Fruit fly (Drosophila melanogaster) whole organism, embryonic: Measurements from ENCODE around the gene CG10470.

Experiments
- Atf-2 ChIP-seq: fragments of 200-800 bp; sonication (Bioruptor generic); optimal IDR thresholded peaks from 2 replicates; lab custom pipeline; 2016; ENCODE audit warnings: missing biosample characterization, missing genetic modification characterization
- Bteb2 ChIP-seq: fragments of 200-800 bp; sonication (Bioruptor generic); optimal IDR thresholded peaks from 2 replicates; lab custom pipeline; 2016; ENCODE audit warnings: missing biosample characterization, missing genetic modification characterization
- CG10543 ChIP-seq: fragments of 200-800 bp; sonication (Bioruptor generic); optimal IDR thresholded peaks from 3 replicates; lab custom pipeline; 2017; ENCODE audit warnings: missing biosample characterization, mild to moderate bottlenecking, missing genetic modification characterization, moderate library complexity
- CG11696 ChIP-seq: fragments of 200-800 bp; sonication (Bioruptor generic); IDR thresholded peaks from 2 replicates; pipeline ENCODE4 v1.3.6; 2022; ENCODE audit warnings: missing biosample characterization, missing genetic modification characterization
- CG12104 ChIP-seq: fragments of 200-800 bp; sonication (Bioruptor generic); optimal IDR thresholded peaks from 3 replicates; lab custom pipeline; 2016; ENCODE audit warnings: missing biosample characterization, missing genetic modification characterization
- CG12942 ChIP-seq: fragments of 200-800 bp; sonication (Bioruptor generic); optimal IDR thresholded peaks from 3 replicates; lab custom pipeline; 2016; ENCODE audit warnings: missing biosample characterization, missing genetic modification characterization
- CG15479 ChIP-seq: fragments of 200-800 bp; sonication (Bioruptor generic); optimal IDR thresholded peaks from 3 replicates; lab custom pipeline; 2019; ENCODE audit warnings: missing biosample characterization, mild to moderate bottlenecking, missing genetic modification characterization, moderate library complexity
- CG34376 ChIP-seq: fragments of 200-800 bp; sonication (Bioruptor generic); optimal IDR thresholded peaks from 2 replicates; lab custom pipeline; 2018; ENCODE audit warnings: missing biosample characterization, mild to moderate bottlenecking, missing genetic modification characterization
- CG3726 ChIP-seq: fragments of 200-800 bp; sonication (Bioruptor generic); IDR thresholded peaks from 3 replicates; pipeline ENCODE4, ENCODE4 v1.3.6; 2022; ENCODE audit warnings: missing biosample characterization, missing genetic modification characterization
- CG3838 ChIP-seq: fragments of 200-800 bp; sonication (Bioruptor generic); optimal IDR thresholded peaks from 3 replicates; lab custom pipeline; 2016; ENCODE audit warnings: missing biosample characterization, missing genetic modification characterization
- CG3847 ChIP-seq: fragments of 200-800 bp; sonication (Bioruptor generic); IDR thresholded peaks from 2 replicates; pipeline ENCODE4 v1.3.6; 2022; ENCODE audit warnings: missing biosample characterization, missing genetic modification characterization
- CG4820 ChIP-seq: fragments of 200-800 bp; sonication (Bioruptor generic); optimal IDR thresholded peaks from 3 replicates; lab custom pipeline; 2016; ENCODE audit warnings: missing biosample characterization, missing genetic modification characterization
- CG5953 ChIP-seq: fragments of 200-800 bp; sonication (Bioruptor generic); IDR thresholded peaks from 2 replicates; pipeline ENCODE4 v1.3.6; 2022; ENCODE audit warnings: missing biosample characterization, missing genetic modification characterization
- CG6689 ChIP-seq: fragments of 200-800 bp; sonication (Bioruptor generic); IDR thresholded peaks from 2 replicates; pipeline ENCODE4 v1.3.6; 2022; ENCODE audit warnings: missing biosample characterization, missing genetic modification characterization
- CG7372 ChIP-seq: fragments of 200-800 bp; sonication (Bioruptor generic); IDR thresholded peaks from 2 replicates; pipeline ENCODE4 v1.3.6; 2022; ENCODE audit warnings: missing biosample characterization, missing genetic modification characterization
- CG9437 ChIP-seq: fragments of 200-800 bp; sonication (Bioruptor generic); optimal IDR thresholded peaks from 2 replicates; lab custom pipeline; 2018; ENCODE audit warnings: missing biosample characterization, mild to moderate bottlenecking, missing genetic modification characterization
- CrebB ChIP-seq: fragments of 200-800 bp; sonication (Bioruptor generic); optimal IDR thresholded peaks from 3 replicates; lab custom pipeline; 2018; ENCODE audit warnings: missing biosample characterization, mild to moderate bottlenecking, missing genetic modification characterization
- Dad ChIP-seq: fragments of 200-800 bp; sonication (Bioruptor generic); optimal IDR thresholded peaks from 3 replicates; lab custom pipeline; 2016; ENCODE audit warnings: missing biosample characterization, missing genetic modification characterization
- Dip2 ChIP-seq: fragments of 200-800 bp; sonication (Bioruptor generic); IDR thresholded peaks from 2 replicates; pipeline ENCODE4 v1.3.6; 2022; ENCODE audit warnings: missing biosample characterization, missing genetic modification characterization
- Dp ChIP-seq: fragments of 200-800 bp; sonication (Bioruptor generic); optimal IDR thresholded peaks from 2 replicates; lab custom pipeline; 2018; ENCODE audit warnings: missing biosample characterization, mild to moderate bottlenecking, missing genetic modification characterization, moderate library complexity
- H2.0 ChIP-seq: fragments of 200-800 bp; sonication (Bioruptor generic); IDR thresholded peaks from 2 replicates; pipeline ENCODE4 v1.3.6; 2022; ENCODE audit warnings: missing biosample characterization, missing genetic modification characterization
- HLH4C ChIP-seq: fragments of 200-800 bp; sonication (Bioruptor generic); IDR thresholded peaks from 3 replicates; pipeline ENCODE4 v1.3.6; 2022; ENCODE audit warnings: missing biosample characterization, missing genetic modification characterization; ENCODE audit not compliant: partially characterized antibody
- HmgZ ChIP-seq: fragments of 200-800 bp; sonication (Bioruptor generic); optimal IDR thresholded peaks from 2 replicates; lab custom pipeline; 2018; ENCODE audit warnings: missing biosample characterization, mild to moderate bottlenecking, missing genetic modification characterization
- Hmx ChIP-seq: fragments of 200-800 bp; sonication (Bioruptor generic); optimal IDR thresholded peaks from 2 replicates; lab custom pipeline; 2016; ENCODE audit warnings: missing biosample characterization, missing genetic modification characterization
- Jarid2 ChIP-seq: fragments of 200-800 bp; sonication (Bioruptor generic); optimal IDR thresholded peaks from 3 replicates; lab custom pipeline; 2017; ENCODE audit warnings: mild to moderate bottlenecking, missing biosample characterization, missing genetic modification reagents, missing genetic modification characterization
- Kr ChIP-seq: fragments of 200-800 bp; sonication (Bioruptor generic); optimal IDR thresholded peaks from 2 replicates; lab custom pipeline; 2017; ENCODE audit warnings: missing biosample characterization, mild to moderate bottlenecking, missing genetic modification characterization
- MBD-R2 ChIP-seq: fragments of 200-800 bp; sonication (Bioruptor generic); IDR thresholded peaks from 2 replicates; pipeline ENCODE4 v1.3.6; 2022; ENCODE audit warnings: missing biosample characterization, missing genetic modification characterization
- Meics ChIP-seq: fragments of 200-800 bp; sonication (Bioruptor generic); optimal IDR thresholded peaks from 2 replicates; lab custom pipeline; 2017; ENCODE audit warnings: missing biosample characterization, mild to moderate bottlenecking, missing genetic modification characterization
- NC2β ChIP-seq: fragments of 200-800 bp; sonication (Bioruptor generic); optimal IDR thresholded peaks from 2 replicates; lab custom pipeline; 2016; ENCODE audit warnings: missing biosample characterization, missing genetic modification characterization
- Spps ChIP-seq: fragments of 200-800 bp; sonication (Bioruptor generic); optimal IDR thresholded peaks from 2 replicates; lab custom pipeline; 2018; ENCODE audit warnings: missing biosample characterization, mild to moderate bottlenecking, missing genetic modification characterization
- Tbp ChIP-seq: fragments of >200 bp; optimal IDR thresholded peaks from 2 replicates; lab custom pipeline; 2018; ENCODE audit warnings: missing biosample characterization, missing genetic modification characterization
- Vsx1 ChIP-seq: fragments of 200-800 bp; sonication (Bioruptor generic); optimal IDR thresholded peaks from 2 replicates; lab custom pipeline; 2017; ENCODE audit warnings: missing biosample characterization, mild to moderate bottlenecking, missing genetic modification characterization, missing genetic modification reagents
- Xrp1 ChIP-seq: fragments of 200-800 bp; sonication (Bioruptor generic); IDR thresholded peaks from 2 replicates; pipeline ENCODE4 v1.3.6; 2022; ENCODE audit warnings: missing biosample characterization, missing genetic modification characterization
- ash1 ChIP-seq: fragments of 200-800 bp; sonication (Bioruptor generic); optimal IDR thresholded peaks from 2 replicates; lab custom pipeline; 2018; ENCODE audit warnings: missing biosample characterization, mild to moderate bottlenecking, missing genetic modification characterization
- bsh ChIP-seq, 2 experiments: fragments of 200-800 bp; sonication (Bioruptor generic); optimal IDR thresholded peaks; 2 replicates each; lab custom pipeline; 2017 to 2018; ENCODE audit warnings: mild to moderate bottlenecking in 2 of 2, missing biosample characterization in 2 of 2, missing genetic modification characterization in 2 of 2, moderate library complexity in 1 of 2
- chinmo ChIP-seq: fragments of 200-800 bp; sonication (Bioruptor generic); IDR thresholded peaks from 4 replicates; pipeline ENCODE4 v1.3.6; 2022; ENCODE audit warnings: missing biosample characterization, missing genetic modification characterization; ENCODE audit not compliant: partially characterized antibody
- dan ChIP-seq: fragments of 200-800 bp; sonication (Bioruptor generic); IDR thresholded peaks from 2 replicates; pipeline ENCODE4 v1.3.6; 2022; ENCODE audit warnings: missing biosample characterization, missing genetic modification characterization
- dati ChIP-seq: fragments of 200-800 bp; sonication (Bioruptor generic); IDR thresholded peaks from 2 replicates; pipeline ENCODE4 v1.3.6; 2022; ENCODE audit warnings: missing biosample characterization, missing genetic modification characterization
- eve ChIP-seq, 2 experiments: fragments of >200 bp; optimal IDR thresholded peaks; 2 replicates each; lab custom pipeline; 2017; ENCODE audit warnings: missing biosample characterization in 2 of 2, missing genetic modification characterization in 2 of 2
- fd102C ChIP-seq: fragments of 200-800 bp; sonication (Bioruptor generic); optimal IDR thresholded peaks from 2 replicates; lab custom pipeline; 2018; ENCODE audit warnings: missing biosample characterization, mild to moderate bottlenecking, missing genetic modification characterization, moderate library complexity
- gcm ChIP-seq: fragments of 200-800 bp; sonication (Bioruptor generic); optimal IDR thresholded peaks from 2 replicates; lab custom pipeline; 2019; ENCODE audit warnings: missing biosample characterization, mild to moderate bottlenecking, missing genetic modification characterization, moderate library complexity
- kni ChIP-seq: fragments of 200-800 bp; sonication (Bioruptor generic); optimal IDR thresholded peaks from 3 replicates; lab custom pipeline; 2017; ENCODE audit warnings: mild to moderate bottlenecking, missing biosample characterization, missing genetic modification reagents, missing genetic modification characterization
- lola ChIP-seq, 3 experiments: fragments of >200 bp in 2 of 3; fragments of 200-800 bp in 1 of 3; sonication (Bioruptor generic) in 1 of 3; optimal IDR thresholded peaks; 2 replicates each; lab custom pipeline; 2017 to 2019; ENCODE audit warnings: missing biosample characterization in 3 of 3, missing genetic modification characterization in 3 of 3, mild to moderate bottlenecking in 1 of 3, moderate library complexity in 1 of 3
- mirr ChIP-seq: fragments of 200-800 bp; sonication (Bioruptor generic); optimal IDR thresholded peaks from 3 replicates; lab custom pipeline; 2018; ENCODE audit warnings: missing biosample characterization, mild to moderate bottlenecking, missing genetic modification characterization
- pfk ChIP-seq: fragments of 200-800 bp; sonication (Bioruptor generic); optimal IDR thresholded peaks from 2 replicates; lab custom pipeline; 2018; ENCODE audit warnings: missing biosample characterization, mild to moderate bottlenecking, missing genetic modification characterization, moderate library complexity
- slou ChIP-seq: fragments of 200-800 bp; sonication (Bioruptor generic); optimal IDR thresholded peaks from 3 replicates; lab custom pipeline; 2016; ENCODE audit warnings: missing biosample characterization, missing genetic modification characterization
- ssp ChIP-seq: fragments of 200-800 bp; sonication (Bioruptor generic); IDR thresholded peaks from 2 replicates; pipeline ENCODE4 v1.3.6; 2022; ENCODE audit warnings: missing biosample characterization, missing genetic modification characterization
- twi ChIP-seq: fragments of 200-800 bp; optimal IDR thresholded peaks from 2 replicates; lab custom pipeline; 2019; ENCODE audit warnings: missing biosample characterization, mild to moderate bottlenecking, missing genetic modification characterization, moderate library complexity
- usp ChIP-seq: fragments of >200 bp; optimal IDR thresholded peaks from 2 replicates; lab custom pipeline; 2017; ENCODE audit warnings: missing biosample characterization, missing genetic modification characterization
- vvl ChIP-seq: fragments of 200-800 bp; sonication (Bioruptor generic); IDR thresholded peaks from 2 replicates; pipeline ENCODE4 v1.3.6; 2022; ENCODE audit warnings: missing biosample characterization, missing genetic modification characterization
- z ChIP-seq: fragments of 200-800 bp; sonication (Bioruptor generic); IDR thresholded peaks from 3 replicates; pipeline ENCODE4 v1.3.6; 2022; ENCODE audit warnings: missing biosample characterization, missing genetic modification characterization

Gene CG10470

DNA sequence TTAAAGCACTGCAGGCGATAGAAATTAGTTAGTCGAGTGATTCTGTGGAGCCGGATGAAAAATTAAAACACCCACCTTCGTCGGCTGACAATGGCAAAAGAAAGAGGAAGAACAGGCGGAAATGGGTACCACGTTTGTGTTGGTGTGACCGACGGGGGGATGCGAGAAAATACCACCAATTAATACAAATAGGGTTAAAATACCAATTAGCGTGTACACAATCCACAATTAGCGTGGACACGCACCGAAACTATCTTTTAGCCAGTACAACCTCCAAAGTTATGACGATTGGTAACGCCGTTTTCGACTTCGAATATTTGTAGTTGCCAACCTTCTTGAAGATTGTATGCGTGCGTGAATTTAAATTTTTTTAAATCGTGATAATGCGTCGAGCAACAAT, 39.7 kb upstream of the CG10470 start, which contains the start of gene RpL30 (continued):
- TF ChIP-seq pfk (GFP tag; lab: Kevin White, UChicago) (peak; percentile 83), vvl (GFP tag; lab: Robert Waterston, UW) (peak; percentile 97), Vsx1 (GFP tag; lab: Kevin White, UChicago) (peak; percentile 90), CG4820 (GFP tag; lab: Kevin White, UChicago) (peak; percentile 74), dati (peak; percentile 65), Spps (peak; percentile 80), Atf-2 (GFP tag; lab: Kevin White, UChicago) (peak; percentile 66), gcm (GFP tag; lab: Kevin White, UChicago) (peak; percentile 87), kni (GFP tag; lab: Kevin White, UChicago) (peak; percentile 89), mirr (GFP tag; lab: Kevin White, UChicago) (peak; percentile 97), usp (no peak), fd102C (peak; percentile 89), chinmo (GFP tag; lab: Robert Waterston, UW) (peak; percentile 86; the same call in 3 of the 4 replicates), Xrp1 (GFP tag; lab: Robert Waterston, UW) (peak; percentile 11), eve (GFP tag; optimal IDR thresholded peaks at IDR 0.05; lab: Kevin White, UChicago) (no peak), twi (tag; lab: Kevin White, UChicago) (peak; percentile 77), CG10543 (GFP tag; lab: Kevin White, UChicago) (peak; percentile 95), CG12942 (GFP tag; lab: Kevin White, UChicago) (peak; percentile 84), MBD-R2 (peak; percentile 77), Kr (GFP tag; lab: Kevin White, UChicago) (peak; percentile 94), Hmx (GFP tag; lab: Kevin White, UChicago) (no peak), slou (GFP tag; lab: Kevin White, UChicago) (peak; percentile 77), CG7372 (GFP tag; lab: Robert Waterston, UW) (peak; percentile 43; the same call in 1 of the 2 replicates), CG5953 (GFP tag; lab: Robert Waterston, UW) (peak; percentile 89), CG34376 (GFP tag; lab: Kevin White, UChicago) (peak; percentile 98), Tbp (GFP tag; lab: Kevin White, UChicago) (peak; percentile 56), Dad (GFP tag; lab: Kevin White, UChicago) (peak; percentile 93), ash1 (peak; percentile 95), z (GFP tag; lab: Robert Waterston, UW) (peak; percentile 71; the same call in 2 of the 3 replicates), CG3726 (GFP tag; lab: Robert Waterston, UW) (peak; percentile 81), CG9437 (GFP tag; lab: Kevin White, UChicago) (peak; percentile 67), Bteb2 (GFP tag; lab: Kevin White, UChicago) (peak; percentile 88), Dp (peak; percentile 95), CG3838 (GFP tag; lab: Kevin White, UChicago) (peak; percentile 64), Jarid2 (peak; percentile 85), Meics (GFP tag; lab: Kevin White, UChicago) (peak; percentile 95), CG11696 (GFP tag; lab: Robert Waterston, UW) (no peak; the same call in 1 of the 2 replicates), Dip2 (GFP tag; lab: Robert Waterston, UW) (no peak), CG6689 (GFP tag; lab: Robert Waterston, UW) (peak; percentile 71), ssp (GFP tag; lab: Robert Waterston, UW) (peak; percentile 76), HLH4C (GFP tag; lab: Robert Waterston, UW) (peak; percentile 20; the same call in 1 of the 3 replicates), CG12104 (peak; percentile 91), lola (GFP tag; optimal IDR thresholded peaks at IDR 0.05; lab: Kevin White, UChicago) (peak in 1 of 3 experiments; percentile 62), CG15479 (GFP tag; lab: Kevin White, UChicago) (peak; percentile 23), bsh (GFP tag; optimal IDR thresholded peaks at IDR 0.05; lab: Kevin White, UChicago) (peak; percentile 81 to 82), CrebB (tag; lab: Kevin White, UChicago) (peak; percentile 95), NC2β (GFP tag; lab: Kevin White, UChicago) (peak; percentile 99), HmgZ (tag; lab: Kevin White, UChicago) (peak; percentile 97), CG3847 (GFP tag; lab: Robert Waterston, UW) (peak; percentile 96), dan (no peak), H2.0 (peak; percentile 84)
